Worm (Caenorhabditis elegans) whole organism, L1 larva: ENCODE measurements around the gene Y51A2A.5.

Experiments used
- ama-1 ChIP-seq: fragments of 150-350 bp; optimal IDR thresholded peaks from 2 replicates; lab custom pipeline; 2014
- lin-13 ChIP-seq: fragments of 150-350 bp; optimal IDR thresholded peaks from 2 replicates; lab custom pipeline; 2014; ENCODE audit warnings: missing biosample characterization, missing genetic modification reagents, missing genetic modification characterization
- nhr-12 ChIP-seq: sonication (generic microtip); optimal IDR thresholded peaks from 2 replicates; lab custom pipeline; 2017; ENCODE audit warnings: missing biosample characterization, missing genetic modification characterization
- unc-62 ChIP-seq: fragments of 150-350 bp; optimal IDR thresholded peaks from 2 replicates; lab custom pipeline; 2014; ENCODE audit warnings: missing biosample characterization, missing genetic modification reagents, missing genetic modification characterization
- zag-1 ChIP-seq: fragments of 150-350 bp; optimal IDR thresholded peaks from 2 replicates; lab custom pipeline; 2014; ENCODE audit warnings: missing biosample characterization, missing genetic modification characterization

ce11 chrV:18292295-18292694 is 6.3 kb upstream of the Y51A2A.5 start, which contains the start of gene Y51A2A.12:
- TF ChIP-seq zag-1 (no peak), lin-13 (GFP tag; lab: Kevin White, UChicago) (no peak), nhr-12 (tag; lab: Kevin White, UChicago) (no peak), ama-1 (lab: Kevin White, UChicago) (no peak), unc-62 (no peak)
